Fruit fly (Drosophila melanogaster): Measurements from ENCODE around the gene ClpP.

dm6 chr2L:10366525-10366924 lies 9.9 kb downstream of the ClpP start, which contains the start of gene CG5056:
- TF ChIP-seq ovo (GFP tag; optimal IDR thresholded peaks at IDR 0.05) (no peak), toe (GFP tag; optimal IDR thresholded peaks at IDR 0.05) (no peak), Crg-1 (GFP tag; optimal IDR thresholded peaks at IDR 0.05) (peak; percentile 12), CG5204 (GFP tag; optimal IDR thresholded peaks at IDR 0.05) (no peak), Hr96 (GFP tag; optimal IDR thresholded peaks at IDR 0.05) (no peak)

Data from whole organism, adult.